Fruit fly (Drosophila melanogaster): ENCODE measurements around the gene tal-2A.

The tal-2A gene

DNA sequence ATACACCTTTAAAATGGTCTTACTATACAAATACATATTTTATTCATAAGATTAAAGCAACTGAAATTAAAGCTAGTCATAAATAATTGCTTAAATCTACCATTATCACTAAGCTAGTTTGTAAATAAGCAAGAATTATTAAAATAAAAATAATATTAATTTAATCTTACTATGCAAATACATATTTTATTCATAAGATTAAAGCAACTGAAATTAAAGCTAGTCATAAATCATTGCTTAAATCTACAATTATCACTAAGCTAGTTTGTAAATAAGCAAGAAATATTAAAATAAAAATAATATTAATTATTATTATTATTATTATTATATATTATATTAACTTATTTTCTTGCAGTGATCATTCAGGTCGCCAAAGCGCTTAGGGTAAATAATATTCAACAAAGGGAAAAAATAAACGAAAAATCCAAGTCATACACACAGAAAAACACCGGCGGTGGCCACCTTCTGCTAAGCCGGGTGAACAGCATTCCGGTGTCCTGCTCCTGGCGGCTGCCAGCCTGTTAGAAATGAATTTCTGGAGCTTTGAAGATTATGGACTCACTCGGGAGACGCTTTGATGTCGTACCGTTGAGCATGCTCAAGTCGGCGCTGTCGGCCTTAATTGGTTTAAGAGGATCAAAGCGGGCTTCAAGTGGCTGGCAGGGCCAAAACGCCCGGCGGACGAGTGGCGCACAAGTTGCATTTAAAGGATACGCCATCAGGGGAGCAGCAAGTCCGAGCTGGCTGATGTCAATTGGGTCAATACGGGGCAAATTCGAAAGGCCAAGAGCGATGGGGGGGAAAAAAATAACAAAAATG is 8.8 kb upstream of the tal-2A start (continued):
- TF ChIP-seq CG11085 (GFP tag; IDR thresholded peaks at IDR 0.05) (no peak), Optix (GFP tag; IDR thresholded peaks at IDR 0.05) (no peak), tio (GFP tag; optimal IDR thresholded peaks at IDR 0.05) (peak; percentile 11), tap (tag; optimal IDR thresholded peaks at IDR 0.05) (no peak), CG11560 (tag; IDR thresholded peaks at IDR 0.05) (no peak), CG8924 (tag; optimal IDR thresholded peaks at IDR 0.05) (peak; percentile 58), CG43689 (GFP tag; IDR thresholded peaks at IDR 0.05) (no peak), stc (GFP tag; IDR thresholded peaks at IDR 0.05) (no peak), salm (tag; optimal IDR thresholded peaks at IDR 0.05) (no peak), ssp (GFP tag; IDR thresholded peaks at IDR 0.05) (no peak), Max (GFP tag; optimal IDR thresholded peaks at IDR 0.05) (no peak), CG2199 (GFP tag; IDR thresholded peaks at IDR 0.05) (no peak), Mes4 (GFP tag; optimal IDR thresholded peaks at IDR 0.05) (no peak), TFAM (GFP tag; optimal IDR thresholded peaks at IDR 0.05) (no peak), Rfx (GFP tag; IDR thresholded peaks at IDR 0.05) (no peak), Chrac-16 (GFP tag; optimal IDR thresholded peaks at IDR 0.05) (no peak), eve (GFP tag; optimal IDR thresholded peaks at IDR 0.05) (peak in 1 of 2 experiments; percentile 42), ci (GFP tag; IDR thresholded peaks at IDR 0.05) (no peak), CG1832 (GFP tag; optimal IDR thresholded peaks at IDR 0.05) (no peak), Dref (GFP tag; IDR thresholded peaks at IDR 0.05) (no peak), jumu (GFP tag; optimal IDR thresholded peaks at IDR 0.05) (no peak), Sox100B (GFP tag; optimal IDR thresholded peaks at IDR 0.05) (peak; percentile 64), CG9817 (tag; optimal IDR thresholded peaks at IDR 0.05) (no peak), Ravus (GFP tag; IDR thresholded peaks at IDR 0.05) (no peak), nerfin-1 (tag; optimal IDR thresholded peaks at IDR 0.05) (peak; percentile 91), CG11456 (GFP tag; IDR thresholded peaks at IDR 0.05) (no peak), Asciz (GFP tag; optimal IDR thresholded peaks at IDR 0.05) (peak; percentile 31), CG3163 (GFP tag; optimal IDR thresholded peaks at IDR 0.05) (no peak), CG8089 (GFP tag; optimal IDR thresholded peaks at IDR 0.05) (no peak), pb (GFP tag; optimal IDR thresholded peaks at IDR 0.05) (no peak), seq (GFP tag; IDR thresholded peaks at IDR 0.05) (no peak), zfh1 (GFP tag; IDR thresholded peaks at IDR 0.05) (no peak; the same call in 2 of the 3 replicates), CG10147 (GFP tag; optimal IDR thresholded peaks at IDR 0.05) (peak; percentile 21), Nf-YB (GFP tag; optimal IDR thresholded peaks at IDR 0.05) (no peak), CG13123 (GFP tag; optimal IDR thresholded peaks at IDR 0.05) (no peak), chif (GFP tag; optimal IDR thresholded peaks at IDR 0.05) (no peak), CTCF (GFP tag; optimal IDR thresholded peaks at IDR 0.05) (no peak), CG8359 (GFP tag; optimal IDR thresholded peaks at IDR 0.05; ENCODE audit: borderline replicate concordance) (no peak), Lhr (GFP tag; optimal IDR thresholded peaks at IDR 0.05) (no peak), CG12744 (GFP tag; optimal IDR thresholded peaks at IDR 0.05) (no peak), Bteb2 (GFP tag; optimal IDR thresholded peaks at IDR 0.05) (no peak), CG8944 (GFP tag; optimal IDR thresholded peaks at IDR 0.05) (no peak), CG17328 (GFP tag; IDR thresholded peaks at IDR 0.05) (no peak), CG18599 (GFP tag; optimal IDR thresholded peaks at IDR 0.05) (peak; percentile 70), cad (GFP tag; optimal IDR thresholded peaks at IDR 0.05) (no peak), HmgZ (tag; optimal IDR thresholded peaks at IDR 0.05) (no peak), Drgx (GFP tag; IDR thresholded peaks at IDR 0.05) (no peak), CG12219 (GFP tag; optimal IDR thresholded peaks at IDR 0.05) (no peak), CG8765 (GFP tag; IDR thresholded peaks at IDR 0.05) (no peak), Stat92E (GFP tag; optimal IDR thresholded peaks at IDR 0.05) (no peak), Myb (GFP tag; optimal IDR thresholded peaks at IDR 0.05) (no peak)

Data from whole organism, embryonic.